Fruit fly (Drosophila melanogaster): ENCODE measurements around the gene CG18088.

The CG18088 gene

dm6 chr2L:8982584-8983302 is 15.4 kb downstream of the CG18088 start (continued):
- TF ChIP-seq otp (GFP tag; IDR thresholded peaks at IDR 0.05), result no peak
- no peak for TF ChIP-seq Side (GFP tag; optimal IDR thresholded peaks at IDR 0.05)
- peak; percentile 11 for TF ChIP-seq CG12104 (GFP tag; optimal IDR thresholded peaks at IDR 0.05)
- TF ChIP-seq CG11695 (GFP tag; IDR thresholded peaks at IDR 0.05), result peak; percentile 94
- peak; percentile 68 for TF ChIP-seq slbo (GFP tag; IDR thresholded peaks at IDR 0.05)
- peak; percentile 46 for TF ChIP-seq CG9817 (tag; optimal IDR thresholded peaks at IDR 0.05)
- TF ChIP-seq CG30403 (GFP tag; optimal IDR thresholded peaks at IDR 0.05), result peak; percentile 61
- TF ChIP-seq Lpt (GFP tag; optimal IDR thresholded peaks at IDR 0.05), result no peak
- TF ChIP-seq CG11723 (GFP tag; optimal IDR thresholded peaks at IDR 0.05), result no peak
- TF ChIP-seq dm (GFP tag; optimal IDR thresholded peaks at IDR 0.05), result peak; percentile 11
- peak; percentile 62 for TF ChIP-seq PHDP (tag; optimal IDR thresholded peaks at IDR 0.05)
- TF ChIP-seq vvl (GFP tag; IDR thresholded peaks at IDR 0.05), result no peak; the same call in 1 of the 2 replicates
- peak; percentile 31 for TF ChIP-seq CG8388 (GFP tag; optimal IDR thresholded peaks at IDR 0.05)
- TF ChIP-seq ftz-f1 (GFP tag; optimal IDR thresholded peaks at IDR 0.05), result no peak
- no peak for TF ChIP-seq pzg (GFP tag; optimal IDR thresholded peaks at IDR 0.05)
- TF ChIP-seq dan (GFP tag; IDR thresholded peaks at IDR 0.05), result no peak
- TF ChIP-seq CG6765 (GFP tag; optimal IDR thresholded peaks at IDR 0.05), result no peak
- peak; percentile 3 for TF ChIP-seq CG3838 (GFP tag; optimal IDR thresholded peaks at IDR 0.05)
- no peak for TF ChIP-seq exex (tag; optimal IDR thresholded peaks at IDR 0.05)
- TF ChIP-seq Ptx1 (GFP tag; IDR thresholded peaks at IDR 0.05), result peak; percentile 62
- TF ChIP-seq TFAM (GFP tag; optimal IDR thresholded peaks at IDR 0.05), result no peak
- TF ChIP-seq CG7271 (tag; optimal IDR thresholded peaks at IDR 0.05), result no peak
- peak; percentile 90 for TF ChIP-seq Blimp-1 (GFP tag; optimal IDR thresholded peaks at IDR 0.05)
- TF ChIP-seq NC2β (GFP tag; optimal IDR thresholded peaks at IDR 0.05), result no peak
- TF ChIP-seq CG18262 (tag; optimal IDR thresholded peaks at IDR 0.05), result peak; percentile 2
- TF ChIP-seq Doc3 (GFP tag; IDR thresholded peaks at IDR 0.05; ENCODE audit: partially characterized antibody), result no peak
- no peak for TF ChIP-seq Mes4 (GFP tag; optimal IDR thresholded peaks at IDR 0.05)
- no peak for TF ChIP-seq jigr1 (GFP tag; IDR thresholded peaks at IDR 0.05)
- peak; percentile 70 for TF ChIP-seq CG17359 (tag; optimal IDR thresholded peaks at IDR 0.05)
- no peak for TF ChIP-seq pan (optimal IDR thresholded peaks at IDR 0.05)
- peak in 1 of 2 experiments; percentile 60 for TF ChIP-seq pan (GFP tag; optimal IDR thresholded peaks at IDR 0.05 in 1 of 2, IDR thresholded peaks at IDR 0.05 in 1 of 2)
- TF ChIP-seq CG10267 (tag; optimal IDR thresholded peaks at IDR 0.05), result peak; percentile 34
- no peak for TF ChIP-seq pros (GFP tag; optimal IDR thresholded peaks at IDR 0.05)
- TF ChIP-seq Dfd (GFP tag; optimal IDR thresholded peaks at IDR 0.05), result no peak
- peak; percentile 13 for TF ChIP-seq CG5180 (GFP tag; optimal IDR thresholded peaks at IDR 0.05)
- no peak for TF ChIP-seq ara (GFP tag; IDR thresholded peaks at IDR 0.05)
- no peak for TF ChIP-seq pfk (GFP tag; optimal IDR thresholded peaks at IDR 0.05)
- peak; percentile 53 for TF ChIP-seq CG11696 (GFP tag; IDR thresholded peaks at IDR 0.05)
- TF ChIP-seq Taf1 (GFP tag; IDR thresholded peaks at IDR 0.05), result no peak
- TF ChIP-seq CG7786 (GFP tag; optimal IDR thresholded peaks at IDR 0.05), result peak; percentile 11
- no peak for TF ChIP-seq CG3995 (GFP tag; optimal IDR thresholded peaks at IDR 0.05)
- no peak for TF ChIP-seq crp (GFP tag; optimal IDR thresholded peaks at IDR 0.05)
- TF ChIP-seq aop (GFP tag; IDR thresholded peaks at IDR 0.05), result no peak
- TF ChIP-seq CG1233 (GFP tag; optimal IDR thresholded peaks at IDR 0.05), result no peak
- peak; percentile 27 for TF ChIP-seq pb (GFP tag; optimal IDR thresholded peaks at IDR 0.05)
- TF ChIP-seq vnd (GFP tag; IDR thresholded peaks at IDR 0.05; ENCODE audit: partially characterized antibody), result no peak
- TF ChIP-seq Fer2 (tag; optimal IDR thresholded peaks at IDR 0.05), result no peak
- no peak for TF ChIP-seq CkIIα-i1 (GFP tag; IDR thresholded peaks at IDR 0.05)
- TF ChIP-seq tin (GFP tag; optimal IDR thresholded peaks at IDR 0.05), result peak; percentile 5
- no peak for TF ChIP-seq jing (GFP tag; optimal IDR thresholded peaks at IDR 0.05)
- no peak for TF ChIP-seq yki (optimal IDR thresholded peaks at IDR 0.05)

Measured in whole organism, embryonic.